Worm (Caenorhabditis elegans) whole organism, L1 larva: ENCODE measurements around the gene F14H3.4.

Experiments
- C16A3.4 ChIP-seq: fragments of 150-350 bp; optimal IDR thresholded peaks from 2 replicates; lab custom pipeline; 2014; ENCODE audit warnings: missing biosample characterization, missing genetic modification characterization
- C34B4.2 ChIP-seq: sonication (generic microtip); optimal IDR thresholded peaks from 2 replicates; lab custom pipeline; 2017; ENCODE audit warnings: mild to moderate bottlenecking, missing genetic modification characterization, missing compliant biosample characterization
- F16B12.6 ChIP-seq: fragments of 150-350 bp; optimal IDR thresholded peaks from 2 replicates; lab custom pipeline; 2014; ENCODE audit warnings: missing biosample characterization, missing genetic modification characterization
- aly-2 ChIP-seq: fragments of 150-350 bp; optimal IDR thresholded peaks from 2 replicates; lab custom pipeline; 2014; ENCODE audit warnings: missing biosample characterization, missing genetic modification characterization
- blmp-1 ChIP-seq: fragments of 150-350 bp; optimal IDR thresholded peaks from 2 replicates; lab custom pipeline; 2014; ENCODE audit warnings: missing biosample characterization, missing genetic modification characterization
- ceh-63 ChIP-seq: fragments of 200-800 bp; sonication (Bioruptor generic); optimal IDR thresholded peaks from 2 replicates; lab custom pipeline; 2018; ENCODE audit warnings: mild to moderate bottlenecking, missing genetic modification characterization, missing compliant biosample characterization
- ces-1 ChIP-seq: fragments of 150-350 bp; optimal IDR thresholded peaks from 2 replicates; lab custom pipeline; 2014; ENCODE audit warnings: missing biosample characterization, missing genetic modification reagents, missing genetic modification characterization
- dsc-1 ChIP-seq: sonication (generic microtip); optimal IDR thresholded peaks from 2 replicates; lab custom pipeline; 2016; ENCODE audit warnings: mild to moderate bottlenecking, missing genetic modification characterization, missing compliant biosample characterization
- efl-1 ChIP-seq, 4 experiments: fragments of 150-350 bp; optimal IDR thresholded peaks in 3 of 4; peaks in 1 of 4; 1 replicate in 1 of 4; 2 replicates in 3 of 4; lab custom pipeline; 2014; ENCODE audit warnings: missing biosample characterization in 2 of 4, missing genetic modification characterization in 2 of 4, missing genetic modification reagents in 2 of 4
- efl-3 ChIP-seq: fragments of 200-800 bp; sonication (Bioruptor generic); optimal IDR thresholded peaks from 2 replicates; lab custom pipeline; 2018; ENCODE audit warnings: mild to moderate bottlenecking, missing genetic modification characterization, missing compliant biosample characterization
- elt-2 ChIP-seq: sonication (generic microtip); optimal IDR thresholded peaks from 2 replicates; lab custom pipeline; 2016; ENCODE audit warnings: missing genetic modification characterization, mild to moderate bottlenecking, inconsistent platforms, missing compliant biosample characterization, missing genetic modification reagents
- elt-3 ChIP-seq, 6 experiments: fragments of 150-350 bp in 1 of 6; sonication (generic microtip); optimal IDR thresholded peaks; 2 replicates each; lab custom pipeline; 2017 to 2018; ENCODE audit warnings: missing biosample characterization in 6 of 6, missing genetic modification characterization in 6 of 6, inconsistent platforms in 1 of 6
- fkh-10 ChIP-seq: sonication (generic microtip); optimal IDR thresholded peaks from 2 replicates; lab custom pipeline; 2017; ENCODE audit warnings: missing biosample characterization, missing genetic modification reagents, missing genetic modification characterization
- fos-1 ChIP-seq: fragments of 150-350 bp; optimal IDR thresholded peaks from 2 replicates; lab custom pipeline; 2014; ENCODE audit warnings: missing biosample characterization, missing genetic modification characterization
- hlh-17 ChIP-seq: fragments of 200-800 bp; sonication (Bioruptor generic); optimal IDR thresholded peaks from 2 replicates; lab custom pipeline; 2018; ENCODE audit warnings: missing genetic modification characterization, mild to moderate bottlenecking, missing compliant biosample characterization, moderate library complexity, borderline replicate concordance
- jun-1 ChIP-seq: fragments of 150-350 bp; optimal IDR thresholded peaks from 2 replicates; lab custom pipeline; 2014; ENCODE audit warnings: missing biosample characterization, missing genetic modification reagents, missing genetic modification characterization
- lin-15B ChIP-seq: fragments of 150-350 bp; sonication (generic microtip); optimal IDR thresholded peaks from 3 replicates; lab custom pipeline; 2014; ENCODE audit warnings: missing biosample characterization, missing genetic modification characterization
- mab-9 ChIP-seq: fragments of 200-800 bp; sonication (Bioruptor generic); IDR thresholded peaks from 2 replicates; pipeline ENCODE4 v1.3.6; 2022; ENCODE audit warnings: missing genetic modification reagents, missing genetic modification characterization, missing compliant biosample characterization
- mdl-1 ChIP-seq, 2 experiments: fragments of 150-350 bp; optimal IDR thresholded peaks; 2 replicates each; lab custom pipeline; 2014 to 2017; ENCODE audit warnings: missing biosample characterization in 2 of 2, missing genetic modification characterization in 2 of 2, inconsistent platforms in 1 of 2
- mef-2 ChIP-seq: fragments of 150-350 bp; optimal IDR thresholded peaks from 2 replicates; lab custom pipeline; 2014; ENCODE audit warnings: missing biosample characterization, missing genetic modification characterization
- mep-1 ChIP-seq: fragments of 150-350 bp; optimal IDR thresholded peaks from 2 replicates; lab custom pipeline; 2014; ENCODE audit warnings: missing biosample characterization, missing genetic modification characterization
- nhr-11 ChIP-seq: fragments of 150-350 bp; optimal IDR thresholded peaks from 2 replicates; lab custom pipeline; 2014; ENCODE audit warnings: missing biosample characterization, missing genetic modification characterization
- nhr-12 ChIP-seq: sonication (generic microtip); optimal IDR thresholded peaks from 2 replicates; lab custom pipeline; 2017; ENCODE audit warnings: missing biosample characterization, missing genetic modification characterization
- pag-3 ChIP-seq: sonication (generic microtip); optimal IDR thresholded peaks from 2 replicates; lab custom pipeline; 2017; ENCODE audit warnings: missing genetic modification characterization, mild to moderate bottlenecking, missing compliant biosample characterization, antibody characterized with exemption, borderline replicate concordance; ENCODE audit not compliant: insufficient read depth
- pqm-1 ChIP-seq: sonication (generic microtip); optimal IDR thresholded peaks from 3 replicates; lab custom pipeline; 2017; ENCODE audit warnings: missing biosample characterization, missing genetic modification characterization
- unc-86 ChIP-seq: sonication (generic microtip); optimal IDR thresholded peaks from 2 replicates; lab custom pipeline; 2016; ENCODE audit warnings: missing genetic modification characterization, missing compliant biosample characterization
- unc-98 ChIP-seq: fragments of 200-800 bp; sonication (Bioruptor generic); IDR thresholded peaks from 2 replicates; pipeline ENCODE4 v1.3.6; 2022; ENCODE audit warnings: missing genetic modification characterization, missing compliant biosample characterization
- ztf-11 ChIP-seq, 2 experiments: sonication (generic microtip); optimal IDR thresholded peaks; 2 replicates each; lab custom pipeline; 2016 to 2017; ENCODE audit warnings: missing genetic modification characterization in 2 of 2, missing biosample characterization in 1 of 2, missing compliant biosample characterization in 1 of 2

F14H3.4 gene

ce11 chrV:16094284-16094683, 39.4 kb upstream of the F14H3.4 start, which contains the start of gene F22B8.7:
Gene F22B8.7 (plus strand): TSS chrV:16094584.
- TF ChIP-seq nhr-12 (tag; lab: Kevin White, UChicago), result no peak
- no peak for TF ChIP-seq F16B12.6 (tag; lab: Kevin White, UChicago)
- TF ChIP-seq jun-1, result no peak
- TF ChIP-seq C34B4.2 (tag; lab: Kevin White, UChicago), result no peak
- no peak for TF ChIP-seq ceh-63 (GFP tag; lab: Kevin White, UChicago)
- no peak for TF ChIP-seq mep-1 (tag; lab: Kevin White, UChicago)
- TF ChIP-seq ztf-11 (tag; optimal IDR thresholded peaks at IDR 0.05; lab: Kevin White, UChicago), result no peak

DNA sequence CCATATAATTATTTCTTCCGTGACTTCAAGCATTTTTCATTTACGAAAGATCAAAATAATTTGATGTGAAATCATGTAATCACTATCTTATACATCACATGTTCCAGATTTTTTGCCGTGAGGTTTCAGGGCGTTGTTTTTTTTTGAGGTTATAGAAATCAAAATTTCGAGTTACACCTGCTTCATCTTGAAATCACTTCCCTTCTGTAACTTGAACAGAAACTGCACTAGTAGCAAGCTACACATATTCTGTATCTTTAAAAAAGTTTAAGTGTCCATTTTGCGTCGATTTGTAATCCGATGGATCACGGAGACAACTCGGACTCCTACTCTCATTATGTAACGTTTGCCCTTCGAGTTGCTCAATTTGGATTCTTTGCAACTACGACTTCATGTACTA, 35.8 kb upstream of the F14H3.4 start, which contains the start of gene F22B8.3:
Gene F22B8.3 (plus strand): TSS at position 301 of the 400 bp plus-strand sequence.
- TF ChIP-seq nhr-12 (tag; lab: Kevin White, UChicago) (no peak), efl-1 (optimal IDR thresholded peaks at IDR 0.05; lab: Kevin White, UChicago) (no peak), efl-1 (GFP tag; optimal IDR thresholded peaks at IDR 0.05 in 1 of 2; lab: Kevin White, UChicago) (peak in 1 of 2 experiments; percentile 58)

- TF ChIP-seq aly-2 (tag; lab: Kevin White, UChicago), result no peak
- TF ChIP-seq nhr-12 (tag; lab: Kevin White, UChicago), result no peak
- TF ChIP-seq unc-86 (tag; lab: Kevin White, UChicago), result no peak
- no peak for TF ChIP-seq unc-98 (GFP tag; lab: Robert Waterston, UW)
- TF ChIP-seq mab-9, result no peak
- no peak for TF ChIP-seq elt-3 (tag; optimal IDR thresholded peaks at IDR 0.05; lab: Kevin White, UChicago)
Measured at ce11 chrV:16080678-16081077, 25.8 kb upstream of the F14H3.4 start.

- peak; percentile 23 for TF ChIP-seq elt-2 (tag; lab: Kevin White, UChicago)
- TF ChIP-seq pag-3, result no peak
- TF ChIP-seq, all 84 proteins: peak for 1
Measured at ce11 chrV:16080039-16080438, 25.2 kb upstream of the F14H3.4 start.

DNA sequence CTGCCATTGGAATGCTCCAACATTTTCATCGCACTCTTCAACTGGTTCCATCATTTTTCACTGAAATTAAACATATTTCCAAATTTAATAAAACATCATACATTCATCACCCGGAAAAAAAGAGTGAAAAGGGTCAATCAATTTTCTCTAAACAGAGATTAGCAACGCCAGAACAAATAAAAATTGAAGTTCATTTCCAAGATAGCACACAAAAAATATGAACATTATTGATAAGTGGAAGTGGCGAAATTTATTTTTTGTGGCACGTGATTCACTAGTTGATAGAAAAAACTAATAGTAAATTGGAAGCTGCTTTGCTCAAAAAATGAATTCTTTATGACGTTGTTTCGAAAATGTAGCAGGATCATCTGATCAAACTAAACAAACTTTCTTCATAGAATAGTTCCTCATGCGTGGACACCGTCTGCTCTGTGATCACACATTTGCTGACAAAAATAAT, 20.4 kb upstream of the F14H3.4 start, which contains the start of the genes F14H3.12 and srj-29:
Gene F14H3.12 (minus strand): TSS at position 74 of the 460 bp plus-strand sequence.
Gene srj-29 (plus strand): TSS at position 410 of the 460 bp plus-strand sequence.
- TF ChIP-seq elt-2 (tag; lab: Kevin White, UChicago) (peak; percentile 48), fos-1 (tag; lab: Kevin White, UChicago) (no peak), elt-3 (tag; optimal IDR thresholded peaks at IDR 0.05; lab: Kevin White, UChicago) (no peak), pag-3 (no peak), C34B4.2 (tag; lab: Kevin White, UChicago) (no peak)
- TF ChIP-seq, all 84 proteins: peak for 1

ce11 chrV:16073856-16074255, 19.0 kb upstream of the F14H3.4 start, which contains the start of gene srj-10:
Gene srj-10 (minus strand): TSS chrV:16073956.
- TF ChIP-seq pqm-1 (tag; lab: Kevin White, UChicago) (no peak), elt-2 (tag; lab: Kevin White, UChicago) (no peak), elt-3 (tag; optimal IDR thresholded peaks at IDR 0.05; lab: Kevin White, UChicago) (no peak), blmp-1 (tag; lab: Kevin White, UChicago) (no peak), ces-1 (no peak), dsc-1 (tag; lab: Kevin White, UChicago) (no peak), nhr-11 (tag; lab: Kevin White, UChicago) (no peak), efl-1 (optimal IDR thresholded peaks at IDR 0.05; lab: Kevin White, UChicago) (no peak), efl-1 (GFP tag; optimal IDR thresholded peaks at IDR 0.05 in 1 of 2; lab: Kevin White, UChicago) (no peak), mdl-1 (tag; optimal IDR thresholded peaks at IDR 0.05; lab: Kevin White, UChicago) (no peak), mep-1 (tag; lab: Kevin White, UChicago) (no peak), efl-3 (GFP tag; lab: Kevin White, UChicago) (no peak), F16B12.6 (tag; lab: Kevin White, UChicago) (no peak), hlh-17 (GFP tag; lab: Kevin White, UChicago) (no peak), mef-2 (no peak), C16A3.4 (tag; lab: Kevin White, UChicago) (no peak), lin-15B (no peak), fkh-10 (no peak)
